Worm (Caenorhabditis elegans) whole organism, mixed stage, embryonic: Measurements from ENCODE around the gene tmem-258.

Experiments
- M03D4.4 ChIP-seq: sonication (generic microtip); optimal IDR thresholded peaks from 2 replicates; lab custom pipeline; 2017; ENCODE audit warnings: mild to moderate bottlenecking, missing genetic modification characterization, missing compliant biosample characterization
- blmp-1 ChIP-seq: fragments of 150-350 bp; optimal IDR thresholded peaks from 2 replicates; lab custom pipeline; 2014; ENCODE audit warnings: missing biosample characterization, missing genetic modification characterization
- ceh-39 ChIP-seq: fragments of 150-350 bp; optimal IDR thresholded peaks from 2 replicates; lab custom pipeline; 2014; ENCODE audit warnings: missing biosample characterization, missing genetic modification characterization
- ceh-43 ChIP-seq: fragments of 200-800 bp; sonication (Bioruptor generic); optimal IDR thresholded peaks from 2 replicates; lab custom pipeline; 2018; ENCODE audit warnings: mild to moderate bottlenecking, missing genetic modification characterization, moderate library complexity, missing compliant biosample characterization
- ceh-83 ChIP-seq: fragments of 200-800 bp; sonication (Bioruptor generic); optimal IDR thresholded peaks from 2 replicates; lab custom pipeline; 2018; ENCODE audit warnings: mild to moderate bottlenecking, missing genetic modification characterization, missing compliant biosample characterization
- ces-1 ChIP-seq: fragments of 150-350 bp; optimal IDR thresholded peaks from 2 replicates; lab custom pipeline; 2014; ENCODE audit warnings: missing biosample characterization, missing genetic modification reagents, missing genetic modification characterization
- cnd-1 ChIP-seq: fragments of 200-800 bp; sonication (Bioruptor generic); optimal IDR thresholded peaks from 2 replicates; lab custom pipeline; 2018; ENCODE audit warnings: mild to moderate bottlenecking, missing genetic modification characterization, missing compliant biosample characterization
- drap-1 ChIP-seq: fragments of 200-800 bp; sonication (Bioruptor generic); optimal IDR thresholded peaks from 3 replicates; lab custom pipeline; 2018; ENCODE audit warnings: mild to moderate bottlenecking, missing genetic modification characterization, missing compliant biosample characterization
- elt-1 ChIP-seq: sonication (generic microtip); optimal IDR thresholded peaks from 2 replicates; lab custom pipeline; 2017; ENCODE audit warnings: missing genetic modification characterization, mild to moderate bottlenecking, missing compliant biosample characterization, antibody characterized with exemption, moderate library complexity, borderline replicate concordance; ENCODE audit not compliant: insufficient read depth
- elt-3 ChIP-seq: fragments of 150-350 bp; optimal IDR thresholded peaks from 2 replicates; lab custom pipeline; 2014; ENCODE audit warnings: missing biosample characterization, missing genetic modification characterization
- ham-2 ChIP-seq: fragments of 200-800 bp; sonication (Bioruptor generic); optimal IDR thresholded peaks from 2 replicates; lab custom pipeline; 2018; ENCODE audit warnings: mild to moderate bottlenecking, missing genetic modification characterization, missing compliant biosample characterization
- hlh-1 ChIP-seq: fragments of 150-350 bp; optimal IDR thresholded peaks from 2 replicates; lab custom pipeline; 2014; ENCODE audit warnings: missing biosample characterization, missing genetic modification reagents, missing genetic modification characterization
- lin-13 ChIP-seq: fragments of 150-350 bp; optimal IDR thresholded peaks from 2 replicates; lab custom pipeline; 2014; ENCODE audit warnings: missing biosample characterization, missing genetic modification characterization
- lin-32 ChIP-seq: fragments of 200-800 bp; sonication (Bioruptor generic); optimal IDR thresholded peaks from 2 replicates; lab custom pipeline; 2018; ENCODE audit warnings: mild to moderate bottlenecking, missing genetic modification characterization, missing compliant biosample characterization
- lsy-2 ChIP-seq: fragments of 150-350 bp; optimal IDR thresholded peaks from 2 replicates; lab custom pipeline; 2014; ENCODE audit warnings: missing biosample characterization, missing genetic modification characterization
- mab-5 ChIP-seq: fragments of 150-350 bp; optimal IDR thresholded peaks from 2 replicates; lab custom pipeline; 2014; ENCODE audit warnings: missing biosample characterization, missing genetic modification characterization
- mls-2 ChIP-seq: sonication (generic microtip); optimal IDR thresholded peaks from 2 replicates; lab custom pipeline; 2016; ENCODE audit warnings: mild to moderate bottlenecking, missing genetic modification characterization, moderate library complexity, missing compliant biosample characterization
- nhr-12 ChIP-seq: fragments of 150-350 bp; optimal IDR thresholded peaks from 2 replicates; lab custom pipeline; 2014; ENCODE audit warnings: missing biosample characterization, missing genetic modification characterization
- nhr-2 ChIP-seq: fragments of 150-350 bp; optimal IDR thresholded peaks from 2 replicates; lab custom pipeline; 2014; ENCODE audit warnings: missing biosample characterization, missing genetic modification characterization
- nhr-237 ChIP-seq: fragments of 150-350 bp; optimal IDR thresholded peaks from 2 replicates; lab custom pipeline; 2014; ENCODE audit warnings: missing biosample characterization, missing genetic modification characterization
- nhr-28 ChIP-seq: fragments of 150-350 bp; optimal IDR thresholded peaks from 2 replicates; lab custom pipeline; 2014; ENCODE audit warnings: missing biosample characterization, missing genetic modification characterization
- nhr-76 ChIP-seq: sonication (generic microtip); optimal IDR thresholded peaks from 2 replicates; lab custom pipeline; 2017; ENCODE audit warnings: missing biosample characterization, missing genetic modification characterization
- pha-4 ChIP-seq: fragments of 150-350 bp; optimal IDR thresholded peaks from 2 replicates; lab custom pipeline; 2018; ENCODE audit warnings: missing biosample characterization, missing genetic modification reagents, missing genetic modification characterization
- sem-2 ChIP-seq: fragments of 200-800 bp; sonication (Bioruptor generic); optimal IDR thresholded peaks from 2 replicates; lab custom pipeline; 2018; ENCODE audit warnings: mild to moderate bottlenecking, missing genetic modification characterization, missing compliant biosample characterization
- snpc-4 ChIP-seq: fragments of 150-350 bp; optimal IDR thresholded peaks from 2 replicates; lab custom pipeline; 2014; ENCODE audit warnings: missing biosample characterization, missing genetic modification characterization
- sptf-1 ChIP-seq: sonication (generic microtip); optimal IDR thresholded peaks from 2 replicates; lab custom pipeline; 2017; ENCODE audit warnings: mild to moderate bottlenecking, missing genetic modification characterization, moderate library complexity, missing compliant biosample characterization
- tbx-8 ChIP-seq: fragments of 200-800 bp; sonication (Bioruptor generic); optimal IDR thresholded peaks from 2 replicates; lab custom pipeline; 2018; ENCODE audit warnings: mild to moderate bottlenecking, missing genetic modification characterization, moderate library complexity, missing compliant biosample characterization
- unc-39 ChIP-seq: fragments of 150-350 bp; optimal IDR thresholded peaks from 2 replicates; lab custom pipeline; 2014; ENCODE audit warnings: missing biosample characterization, missing genetic modification characterization
- unc-62 ChIP-seq: fragments of 150-350 bp; optimal IDR thresholded peaks from 2 replicates; lab custom pipeline; 2014; ENCODE audit warnings: missing biosample characterization, missing genetic modification reagents, missing genetic modification characterization
- zip-8 ChIP-seq: fragments of 150-350 bp; optimal IDR thresholded peaks from 2 replicates; lab custom pipeline; 2014; ENCODE audit warnings: missing biosample characterization, missing genetic modification characterization

Gene tmem-258

ce11 chrV:7027055-7027454 lies 35.9 kb upstream of the tmem-258 start, which contains the start of gene F20A1.6:
TSS of gene F20A1.6 (minus strand) at chrV:7027155.
- no peak for TF ChIP-seq mab-5 (tag; lab: Kevin White, UChicago)
- no peak for TF ChIP-seq elt-3 (tag; lab: Kevin White, UChicago)
- TF ChIP-seq nhr-12: no peak
- no peak for TF ChIP-seq elt-1
- no peak for TF ChIP-seq mls-2
- no peak for TF ChIP-seq sem-2 (GFP tag; lab: Kevin White, UChicago)
- no peak for TF ChIP-seq nhr-2 (tag; lab: Kevin White, UChicago)
- no peak for TF ChIP-seq nhr-237
- TF ChIP-seq lin-13 (tag; lab: Kevin White, UChicago): no peak
- TF ChIP-seq snpc-4: no peak
- no peak for TF ChIP-seq ham-2 (GFP tag; lab: Kevin White, UChicago)
- no peak for TF ChIP-seq drap-1 (GFP tag; lab: Kevin White, UChicago)
- no peak for TF ChIP-seq unc-39 (tag; lab: Kevin White, UChicago)
- TF ChIP-seq ceh-83: no peak
- TF ChIP-seq pha-4 (tag; lab: Kevin White, UChicago): no peak
- no peak for TF ChIP-seq sptf-1 (tag; lab: Kevin White, UChicago)
- no peak for TF ChIP-seq ceh-39
- no peak for TF ChIP-seq lin-32 (GFP tag; lab: Kevin White, UChicago)

- TF ChIP-seq nhr-76 (tag; lab: Kevin White, UChicago) (no peak), pha-4 (tag; lab: Kevin White, UChicago) (peak; percentile 20)
- TF ChIP-seq, all 35 proteins: peak for 1
Observed at ce11 chrV:7036475-7036874, 26.5 kb upstream of the tmem-258 start, which contains the start of gene twk-11. TSS of gene twk-11 (minus strand) at chrV:7036575.

ce11 chrV:7046005-7046404 lies 17.0 kb upstream of the tmem-258 start, which contains the start of gene F20A1.2:
TSS of gene F20A1.2 (plus strand) at chrV:7046305.
- no peak for TF ChIP-seq ceh-83
- TF ChIP-seq pha-4 (tag; lab: Kevin White, UChicago): no peak
- no peak for TF ChIP-seq zip-8
- TF ChIP-seq ces-1: no peak
- no peak for TF ChIP-seq cnd-1 (tag; lab: Kevin White, UChicago)
- no peak for TF ChIP-seq drap-1 (GFP tag; lab: Kevin White, UChicago)
- no peak for TF ChIP-seq nhr-76 (tag; lab: Kevin White, UChicago)
- no peak for TF ChIP-seq nhr-28 (tag; lab: Kevin White, UChicago)
- no peak for TF ChIP-seq nhr-237

- no peak for TF ChIP-seq elt-3 (tag; lab: Kevin White, UChicago)
- TF ChIP-seq pha-4 (tag; lab: Kevin White, UChicago): no peak
- no peak for TF ChIP-seq nhr-28 (tag; lab: Kevin White, UChicago)
- no peak for TF ChIP-seq ces-1
- no peak for TF ChIP-seq elt-1
- no peak for TF ChIP-seq sem-2 (GFP tag; lab: Kevin White, UChicago)
- no peak for TF ChIP-seq nhr-2 (tag; lab: Kevin White, UChicago)
- TF ChIP-seq blmp-1: no peak
- TF ChIP-seq ceh-39: no peak
- no peak for TF ChIP-seq M03D4.4 (tag; lab: Kevin White, UChicago)
- TF ChIP-seq tbx-8 (GFP tag; lab: Kevin White, UChicago): no peak
- no peak for TF ChIP-seq ham-2 (GFP tag; lab: Kevin White, UChicago)
- no peak for TF ChIP-seq sptf-1 (tag; lab: Kevin White, UChicago)
Observed at ce11 chrV:7047512-7047911, 15.5 kb upstream of the tmem-258 start, which contains the start of gene F20A1.8. TSS of gene F20A1.8 (minus strand) at chrV:7047612.

DNA sequence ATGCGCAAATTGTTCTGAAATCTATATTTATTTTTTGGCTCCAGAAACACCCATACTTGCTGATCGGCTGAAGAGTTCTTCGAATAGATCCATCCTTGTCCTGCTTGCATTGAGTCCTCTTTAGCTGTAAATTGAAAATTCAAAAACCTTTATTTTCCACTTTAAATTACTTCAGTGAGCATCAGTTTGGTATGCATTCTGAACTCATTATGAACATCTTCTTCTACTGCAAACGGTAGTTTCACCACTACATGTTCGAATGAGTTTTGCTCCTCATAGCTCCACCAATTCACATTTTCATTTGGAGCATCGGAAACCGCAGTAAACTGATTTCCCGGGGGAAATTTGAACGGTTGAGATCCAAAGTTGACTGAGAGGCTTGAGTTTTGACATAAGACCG lies 12.8 kb upstream of the tmem-258 start:
- TF ChIP-seq ceh-43 (GFP tag; lab: Kevin White, UChicago) (no peak), nhr-28 (tag; lab: Kevin White, UChicago) (no peak), unc-62 (no peak), sptf-1 (tag; lab: Kevin White, UChicago) (no peak), nhr-76 (tag; lab: Kevin White, UChicago) (no peak), lsy-2 (tag; lab: Kevin White, UChicago) (no peak), nhr-237 (no peak), ceh-83 (no peak), tbx-8 (GFP tag; lab: Kevin White, UChicago) (no peak), hlh-1 (no peak), ham-2 (GFP tag; lab: Kevin White, UChicago) (no peak)
- TF ChIP-seq, all 35 proteins: peak for 0
